Worm (Caenorhabditis elegans) whole organism, young adult: ENCODE measurements around the gene srd-7.

Experiments used
- C17E4.6 ChIP-seq: fragments of 200-800 bp; sonication (Bioruptor generic); IDR thresholded peaks from 2 replicates; pipeline ENCODE4 v1.3.6; 2022; ENCODE audit warnings: missing genetic modification reagents, missing genetic modification characterization, missing compliant biosample characterization
- F23B12.7 ChIP-seq: sonication (generic microtip); optimal IDR thresholded peaks from 2 replicates; lab custom pipeline; 2017; ENCODE audit warnings: missing genetic modification characterization, mild to moderate bottlenecking, missing compliant biosample characterization, antibody characterized with exemption, moderate library complexity; ENCODE audit not compliant: insufficient read depth
- F39B2.1 ChIP-seq: fragments of 200-800 bp; sonication (Bioruptor generic); IDR thresholded peaks from 2 replicates; pipeline ENCODE4 v1.3.6; 2022; ENCODE audit warnings: missing genetic modification reagents, missing genetic modification characterization, missing compliant biosample characterization
- F55B11.4 ChIP-seq: sonication (generic microtip); optimal IDR thresholded peaks from 2 replicates; lab custom pipeline; 2016; ENCODE audit warnings: missing compliant biosample characterization, missing genetic modification characterization, borderline replicate concordance; ENCODE audit not compliant: insufficient read depth
- F57A8.1 ChIP-seq: fragments of 200-800 bp; sonication (Bioruptor generic); optimal IDR thresholded peaks from 2 replicates; lab custom pipeline; 2018; ENCODE audit warnings: mild to moderate bottlenecking, missing genetic modification characterization, moderate library complexity, missing compliant biosample characterization
- F57C9.4 ChIP-seq: sonication (generic microtip); optimal IDR thresholded peaks from 2 replicates; lab custom pipeline; 2017; ENCODE audit warnings: mild to moderate bottlenecking, missing genetic modification characterization, missing compliant biosample characterization
- ZK185.1 ChIP-seq: sonication (generic microtip); optimal IDR thresholded peaks from 2 replicates; lab custom pipeline; 2016; ENCODE audit warnings: mild to moderate bottlenecking, missing genetic modification characterization, missing compliant biosample characterization; ENCODE audit not compliant: poor library complexity, severe bottlenecking
- bed-2 ChIP-seq: fragments of 200-800 bp; sonication (Bioruptor generic); IDR thresholded peaks from 2 replicates; pipeline ENCODE4 v1.3.6; 2022; ENCODE audit warnings: missing genetic modification reagents, missing genetic modification characterization, missing compliant biosample characterization
- ceh-100 ChIP-seq: fragments of 200-800 bp; sonication (Bioruptor generic); IDR thresholded peaks from 2 replicates; pipeline ENCODE4 v1.3.6; 2022; ENCODE audit warnings: missing genetic modification reagents, missing genetic modification characterization, missing compliant biosample characterization
- ceh-79 ChIP-seq: sonication (generic microtip); optimal IDR thresholded peaks from 2 replicates; lab custom pipeline; 2017; ENCODE audit warnings: mild to moderate bottlenecking, missing genetic modification characterization, missing compliant biosample characterization
- die-1 ChIP-seq: sonication (generic microtip); optimal IDR thresholded peaks from 2 replicates; lab custom pipeline; 2016; ENCODE audit warnings: missing genotype, mild to moderate bottlenecking, missing genetic modification characterization, missing compliant biosample characterization
- dpff-1 ChIP-seq: sonication (generic microtip); optimal IDR thresholded peaks from 2 replicates; lab custom pipeline; 2017; ENCODE audit warnings: mild to moderate bottlenecking, missing genetic modification characterization, missing compliant biosample characterization
- egl-18 ChIP-seq: fragments of 200-800 bp; sonication (Bioruptor generic); IDR thresholded peaks from 2 replicates; pipeline ENCODE4 v1.3.6; 2022; ENCODE audit warnings: missing genetic modification reagents, missing genetic modification characterization, missing compliant biosample characterization
- hlh-12 ChIP-seq: sonication (generic microtip); optimal IDR thresholded peaks from 2 replicates; lab custom pipeline; 2016; ENCODE audit warnings: missing genetic modification characterization, missing compliant biosample characterization
- hmg-1.2 ChIP-seq: fragments of 200-800 bp; sonication (Bioruptor generic); IDR thresholded peaks from 2 replicates; pipeline ENCODE4 v1.3.6; 2022; ENCODE audit warnings: missing genetic modification reagents, missing genetic modification characterization, missing compliant biosample characterization
- hrde-1 ChIP-seq: sonication (generic microtip); optimal IDR thresholded peaks from 2 replicates; lab custom pipeline; 2016; ENCODE audit warnings: missing genetic modification characterization, mild to moderate bottlenecking, missing compliant biosample characterization, moderate library complexity, missing genotype, missing genetic modification reagents, borderline replicate concordance
- let-607 ChIP-seq, 2 experiments: fragments of 200-800 bp in 1 of 2; sonication (Bioruptor generic) in 1 of 2; sonication (generic microtip) in 1 of 2; optimal IDR thresholded peaks; 2 replicates each; lab custom pipeline; 2016 to 2018; ENCODE audit warnings: mild to moderate bottlenecking in 2 of 2, missing compliant biosample characterization in 2 of 2, missing genetic modification characterization in 2 of 2, moderate library complexity in 2 of 2, missing genotype in 1 of 2
- lin-26 ChIP-seq: fragments of 200-800 bp; sonication (Bioruptor generic); IDR thresholded peaks from 2 replicates; pipeline ENCODE4 v1.3.6; 2022; ENCODE audit warnings: missing genetic modification reagents, missing genetic modification characterization, missing compliant biosample characterization
- lir-1 ChIP-seq: fragments of 200-800 bp; sonication (Bioruptor generic); conservative IDR thresholded peaks from 2 replicates; pipeline ENCODE4 v1.3.6; 2022; ENCODE audit warnings: missing genetic modification reagents, missing genetic modification characterization, missing compliant biosample characterization
- madf-6 ChIP-seq: fragments of 200-800 bp; sonication (Bioruptor generic); IDR thresholded peaks from 2 replicates; pipeline ENCODE4 v1.3.6; 2022; ENCODE audit warnings: missing genetic modification reagents, missing genetic modification characterization, missing compliant biosample characterization
- mcd-1 ChIP-seq: fragments of 200-800 bp; sonication (Bioruptor generic); IDR thresholded peaks from 2 replicates; pipeline ENCODE4 v1.3.6; 2022; ENCODE audit warnings: missing genetic modification reagents, missing genetic modification characterization, missing compliant biosample characterization
- nfyb-1 ChIP-seq: fragments of 200-800 bp; sonication (Bioruptor generic); IDR thresholded peaks from 2 replicates; pipeline ENCODE4 v1.3.6; 2022; ENCODE audit warnings: missing genetic modification reagents, missing genetic modification characterization, missing compliant biosample characterization
- nhr-179 ChIP-seq: sonication (generic microtip); optimal IDR thresholded peaks from 2 replicates; lab custom pipeline; 2016; ENCODE audit warnings: mild to moderate bottlenecking, missing genetic modification characterization, missing compliant biosample characterization
- nhr-80 ChIP-seq: sonication (generic microtip); optimal IDR thresholded peaks from 2 replicates; lab custom pipeline; 2016; ENCODE audit warnings: missing genetic modification characterization, missing compliant biosample characterization
- pbrm-1 ChIP-seq: fragments of 200-800 bp; sonication (Bioruptor generic); IDR thresholded peaks from 2 replicates; pipeline ENCODE4 v1.3.6; 2022; ENCODE audit warnings: missing genetic modification reagents, missing genetic modification characterization, missing compliant biosample characterization
- snpc-1.1 ChIP-seq: sonication (generic microtip); optimal IDR thresholded peaks from 2 replicates; lab custom pipeline; 2017; ENCODE audit warnings: missing genetic modification characterization, mild to moderate bottlenecking, missing compliant biosample characterization, antibody characterized with exemption, moderate library complexity, missing genotype, missing genetic modification reagents; ENCODE audit not compliant: insufficient read depth
- snpc-3.4 ChIP-seq: sonication (generic microtip); optimal IDR thresholded peaks from 2 replicates; lab custom pipeline; 2017; ENCODE audit warnings: missing genetic modification characterization, mild to moderate bottlenecking, missing compliant biosample characterization, antibody characterized with exemption, moderate library complexity, missing genotype, missing genetic modification reagents
- tbp1 ChIP-seq: fragments of 200-800 bp; sonication (Bioruptor generic); optimal IDR thresholded peaks from 2 replicates; lab custom pipeline; 2018; ENCODE audit warnings: mild to moderate bottlenecking, missing genetic modification characterization, missing compliant biosample characterization
- unc-62 ChIP-seq: fragments of 150-350 bp; optimal IDR thresholded peaks from 2 replicates; lab custom pipeline; 2014; ENCODE audit warnings: missing biosample characterization, missing genetic modification reagents, missing genetic modification characterization
- zfh-2 ChIP-seq: fragments of 200-800 bp; sonication (Bioruptor generic); conservative IDR thresholded peaks from 2 replicates; pipeline ENCODE4 v1.3.6; 2022; ENCODE audit warnings: missing genetic modification reagents, missing genetic modification characterization, missing compliant biosample characterization
- zim-3 ChIP-seq: sonication (generic microtip); optimal IDR thresholded peaks from 2 replicates; lab custom pipeline; 2017; ENCODE audit warnings: mild to moderate bottlenecking, missing genetic modification characterization, moderate library complexity, missing compliant biosample characterization
- ztf-25 ChIP-seq: fragments of 200-800 bp; sonication (Bioruptor generic); IDR thresholded peaks from 2 replicates; pipeline ENCODE4 v1.3.6; 2022; ENCODE audit warnings: missing genetic modification reagents, missing genetic modification characterization, missing compliant biosample characterization
- ztf-6 ChIP-seq: fragments of 200-800 bp; sonication (Bioruptor generic); IDR thresholded peaks from 2 replicates; pipeline ENCODE4 v1.3.6; 2022; ENCODE audit warnings: missing genetic modification reagents, missing genetic modification characterization, missing compliant biosample characterization

srd-7 gene

ce11 chrIV:10777076-10777475 lies 9.6 kb downstream of the srd-7 start:
- TF ChIP-seq ceh-100 (GFP tag; lab: Robert Waterston, UW), result no peak
- peak; percentile 10; the same call in 1 of the 2 replicates for TF ChIP-seq madf-6 (GFP tag; lab: Robert Waterston, UW)
- peak; percentile 27 for TF ChIP-seq F57A8.1

- TF ChIP-seq unc-62 (GFP tag; lab: Kevin White, UChicago), result no peak
- no peak for TF ChIP-seq lir-1 (GFP tag; lab: Robert Waterston, UW)
- no peak for TF ChIP-seq F57C9.4
- no peak for TF ChIP-seq bed-2 (GFP tag; lab: Robert Waterston, UW)
- no peak for TF ChIP-seq pbrm-1 (GFP tag; lab: Robert Waterston, UW)
- TF ChIP-seq let-607 (tag; optimal IDR thresholded peaks at IDR 0.05; lab: Kevin White, UChicago), result no peak
- no peak for TF ChIP-seq hrde-1
These were observed 12.8 kb downstream of the srd-7 start, which contains the start of gene inpp-1 for ce11 chrIV:10773811-10774210. Gene inpp-1, minus strand, starts transcription at chrIV:10773911.

- no peak for TF ChIP-seq F55B11.4 (tag; lab: Kevin White, UChicago)
- no peak for TF ChIP-seq snpc-1.1
- TF ChIP-seq zim-3 (tag; lab: Kevin White, UChicago), result no peak
- no peak for TF ChIP-seq nhr-179 (tag; lab: Kevin White, UChicago)
- TF ChIP-seq snpc-3.4 (tag; lab: Kevin White, UChicago), result no peak
- TF ChIP-seq unc-62 (GFP tag; lab: Kevin White, UChicago), result no peak
- TF ChIP-seq F57A8.1, result no peak
- no peak for TF ChIP-seq ztf-25
- TF ChIP-seq dpff-1 (tag; lab: Kevin White, UChicago), result no peak
- TF ChIP-seq ztf-6 (GFP tag; lab: Robert Waterston, UW), result no peak
- no peak for TF ChIP-seq nfyb-1 (GFP tag; lab: Robert Waterston, UW)
- TF ChIP-seq hlh-12 (tag; lab: Kevin White, UChicago), result no peak
These were observed 15.3 kb downstream of the srd-7 start for ce11 chrIV:10771296-10771695.

- TF ChIP-seq mcd-1 (GFP tag; lab: Robert Waterston, UW) (no peak), zfh-2 (GFP tag; lab: Robert Waterston, UW) (no peak), C17E4.6 (no peak), die-1 (no peak), F39B2.1 (GFP tag; lab: Robert Waterston, UW) (no peak), lin-26 (no peak), egl-18 (GFP tag; lab: Robert Waterston, UW) (no peak), F23B12.7 (tag; lab: Kevin White, UChicago) (no peak), hmg-1.2 (GFP tag; lab: Robert Waterston, UW) (no peak), ZK185.1 (no peak), ceh-79 (tag; lab: Kevin White, UChicago) (no peak), tbp1 (no peak)
These were observed 17.3 kb downstream of the srd-7 start, which contains the start of gene T25B9.9 for ce11 chrIV:10769353-10769752. Gene T25B9.9, plus strand, starts transcription at chrIV:10769653.

ce11 chrIV:10768146-10768636 lies 18.4 kb downstream of the srd-7 start, which contains the start of gene T25B9.8:
Gene T25B9.8, minus strand, starts transcription at chrIV:10768196.
- TF ChIP-seq hmg-1.2 (GFP tag; lab: Robert Waterston, UW) (peak; percentile 65; the same call in 1 of the 2 replicates), nhr-80 (no peak)
